Worm (Caenorhabditis elegans) whole organism, mixed stage, embryonic: ENCODE measurements around the gene hsp-6.

Experiments used
- M03D4.4 ChIP-seq: sonication (generic microtip); optimal IDR thresholded peaks from 2 replicates; lab custom pipeline; 2017; ENCODE audit warnings: mild to moderate bottlenecking, missing genetic modification characterization, missing compliant biosample characterization
- bed-3 ChIP-seq: fragments of 200-800 bp; sonication (Bioruptor generic); optimal IDR thresholded peaks from 3 replicates; lab custom pipeline; 2018; ENCODE audit warnings: mild to moderate bottlenecking, missing genetic modification characterization, moderate library complexity, missing compliant biosample characterization
- blmp-1 ChIP-seq: fragments of 150-350 bp; optimal IDR thresholded peaks from 2 replicates; lab custom pipeline; 2014; ENCODE audit warnings: missing biosample characterization, missing genetic modification characterization
- ceh-39 ChIP-seq: fragments of 150-350 bp; optimal IDR thresholded peaks from 2 replicates; lab custom pipeline; 2014; ENCODE audit warnings: missing biosample characterization, missing genetic modification characterization
- ceh-43 ChIP-seq: fragments of 200-800 bp; sonication (Bioruptor generic); optimal IDR thresholded peaks from 2 replicates; lab custom pipeline; 2018; ENCODE audit warnings: mild to moderate bottlenecking, missing genetic modification characterization, moderate library complexity, missing compliant biosample characterization
- ceh-83 ChIP-seq: fragments of 200-800 bp; sonication (Bioruptor generic); optimal IDR thresholded peaks from 2 replicates; lab custom pipeline; 2018; ENCODE audit warnings: mild to moderate bottlenecking, missing genetic modification characterization, missing compliant biosample characterization
- ces-1 ChIP-seq: fragments of 150-350 bp; optimal IDR thresholded peaks from 2 replicates; lab custom pipeline; 2014; ENCODE audit warnings: missing biosample characterization, missing genetic modification reagents, missing genetic modification characterization
- cnd-1 ChIP-seq: fragments of 200-800 bp; sonication (Bioruptor generic); optimal IDR thresholded peaks from 2 replicates; lab custom pipeline; 2018; ENCODE audit warnings: mild to moderate bottlenecking, missing genetic modification characterization, missing compliant biosample characterization
- drap-1 ChIP-seq: fragments of 200-800 bp; sonication (Bioruptor generic); optimal IDR thresholded peaks from 3 replicates; lab custom pipeline; 2018; ENCODE audit warnings: mild to moderate bottlenecking, missing genetic modification characterization, missing compliant biosample characterization
- elt-1 ChIP-seq: sonication (generic microtip); optimal IDR thresholded peaks from 2 replicates; lab custom pipeline; 2017; ENCODE audit warnings: missing genetic modification characterization, mild to moderate bottlenecking, missing compliant biosample characterization, antibody characterized with exemption, moderate library complexity, borderline replicate concordance; ENCODE audit not compliant: insufficient read depth
- elt-3 ChIP-seq: fragments of 150-350 bp; optimal IDR thresholded peaks from 2 replicates; lab custom pipeline; 2014; ENCODE audit warnings: missing biosample characterization, missing genetic modification characterization
- ham-2 ChIP-seq: fragments of 200-800 bp; sonication (Bioruptor generic); optimal IDR thresholded peaks from 2 replicates; lab custom pipeline; 2018; ENCODE audit warnings: mild to moderate bottlenecking, missing genetic modification characterization, missing compliant biosample characterization
- hlh-1 ChIP-seq: fragments of 150-350 bp; optimal IDR thresholded peaks from 2 replicates; lab custom pipeline; 2014; ENCODE audit warnings: missing biosample characterization, missing genetic modification reagents, missing genetic modification characterization
- lin-13 ChIP-seq: fragments of 150-350 bp; optimal IDR thresholded peaks from 2 replicates; lab custom pipeline; 2014; ENCODE audit warnings: missing biosample characterization, missing genetic modification characterization
- lin-32 ChIP-seq: fragments of 200-800 bp; sonication (Bioruptor generic); optimal IDR thresholded peaks from 2 replicates; lab custom pipeline; 2018; ENCODE audit warnings: mild to moderate bottlenecking, missing genetic modification characterization, missing compliant biosample characterization
- lsy-2 ChIP-seq: fragments of 150-350 bp; optimal IDR thresholded peaks from 2 replicates; lab custom pipeline; 2014; ENCODE audit warnings: missing biosample characterization, missing genetic modification characterization
- mab-5 ChIP-seq: fragments of 150-350 bp; optimal IDR thresholded peaks from 2 replicates; lab custom pipeline; 2014; ENCODE audit warnings: missing biosample characterization, missing genetic modification characterization
- mep-1 ChIP-seq: fragments of 150-350 bp; optimal IDR thresholded peaks from 2 replicates; lab custom pipeline; 2017; ENCODE audit warnings: missing biosample characterization, missing genetic modification reagents, missing genetic modification characterization, inconsistent platforms
- mls-2 ChIP-seq: sonication (generic microtip); optimal IDR thresholded peaks from 2 replicates; lab custom pipeline; 2016; ENCODE audit warnings: mild to moderate bottlenecking, missing genetic modification characterization, moderate library complexity, missing compliant biosample characterization
- nhr-28 ChIP-seq: fragments of 150-350 bp; optimal IDR thresholded peaks from 2 replicates; lab custom pipeline; 2014; ENCODE audit warnings: missing biosample characterization, missing genetic modification characterization
- nhr-76 ChIP-seq: sonication (generic microtip); optimal IDR thresholded peaks from 2 replicates; lab custom pipeline; 2017; ENCODE audit warnings: missing biosample characterization, missing genetic modification characterization
- sem-2 ChIP-seq: fragments of 200-800 bp; sonication (Bioruptor generic); optimal IDR thresholded peaks from 2 replicates; lab custom pipeline; 2018; ENCODE audit warnings: mild to moderate bottlenecking, missing genetic modification characterization, missing compliant biosample characterization
- snpc-4 ChIP-seq: fragments of 150-350 bp; optimal IDR thresholded peaks from 2 replicates; lab custom pipeline; 2014; ENCODE audit warnings: missing biosample characterization, missing genetic modification characterization
- sptf-1 ChIP-seq: sonication (generic microtip); optimal IDR thresholded peaks from 2 replicates; lab custom pipeline; 2017; ENCODE audit warnings: mild to moderate bottlenecking, missing genetic modification characterization, moderate library complexity, missing compliant biosample characterization
- tbx-8 ChIP-seq: fragments of 200-800 bp; sonication (Bioruptor generic); optimal IDR thresholded peaks from 2 replicates; lab custom pipeline; 2018; ENCODE audit warnings: mild to moderate bottlenecking, missing genetic modification characterization, moderate library complexity, missing compliant biosample characterization
- unc-120 ChIP-seq: sonication (generic microtip); optimal IDR thresholded peaks from 2 replicates; lab custom pipeline; 2017; ENCODE audit warnings: missing genetic modification characterization, missing compliant biosample characterization; ENCODE audit not compliant: poor library complexity, severe bottlenecking
- unc-39 ChIP-seq: fragments of 150-350 bp; optimal IDR thresholded peaks from 2 replicates; lab custom pipeline; 2014; ENCODE audit warnings: missing biosample characterization, missing genetic modification characterization
- unc-62 ChIP-seq: fragments of 150-350 bp; optimal IDR thresholded peaks from 2 replicates; lab custom pipeline; 2014; ENCODE audit warnings: missing biosample characterization, missing genetic modification reagents, missing genetic modification characterization
- zip-8 ChIP-seq: fragments of 150-350 bp; optimal IDR thresholded peaks from 2 replicates; lab custom pipeline; 2014; ENCODE audit warnings: missing biosample characterization, missing genetic modification characterization
- ztf-11 ChIP-seq: fragments of 150-350 bp; optimal IDR thresholded peaks from 2 replicates; lab custom pipeline; 2014; ENCODE audit warnings: missing biosample characterization, missing genetic modification characterization

Gene hsp-6

ce11 chrV:4805847-4806246 lies 20.7 kb downstream of the hsp-6 start, which contains the start of gene R02F11.3:
Gene R02F11.3, minus strand, starts transcription at chrV:4805947.
- TF ChIP-seq ham-2 = no peak
- TF ChIP-seq M03D4.4 (tag; lab: Kevin White, UChicago) = no peak
- no peak for TF ChIP-seq lin-13 (tag; lab: Kevin White, UChicago)
- no peak for TF ChIP-seq nhr-28 (tag; lab: Kevin White, UChicago)
- no peak for TF ChIP-seq hlh-1 (tag; lab: Kevin White, UChicago)
- TF ChIP-seq lsy-2 = no peak
- TF ChIP-seq drap-1 (GFP tag; lab: Kevin White, UChicago) = no peak
- TF ChIP-seq ceh-83 (GFP tag; lab: Kevin White, UChicago) = no peak
- TF ChIP-seq, all 35 proteins: peak for 0

- TF ChIP-seq unc-120 (tag; lab: Kevin White, UChicago) = no peak
- TF ChIP-seq lin-32 (GFP tag; lab: Kevin White, UChicago) = no peak
- no peak for TF ChIP-seq ztf-11 (tag; lab: Kevin White, UChicago)
- no peak for TF ChIP-seq nhr-28 (tag; lab: Kevin White, UChicago)
- TF ChIP-seq unc-39 (tag; lab: Kevin White, UChicago) = no peak
- TF ChIP-seq mep-1 (tag; lab: Kevin White, UChicago) = no peak
- TF ChIP-seq elt-1 (tag; lab: Kevin White, UChicago) = no peak
- TF ChIP-seq zip-8 (tag; lab: Kevin White, UChicago) = no peak
- no peak for TF ChIP-seq lsy-2
- TF ChIP-seq tbx-8 = no peak
- no peak for TF ChIP-seq cnd-1 (tag; lab: Kevin White, UChicago)
Measured at ce11 chrV:4801943-4802342, 24.6 kb downstream of the hsp-6 start.

ce11 chrV:4800794-4801193 lies 25.8 kb downstream of the hsp-6 start, which contains the start of gene R02F11.1:
Gene R02F11.1, plus strand, starts transcription at chrV:4801094.
- no peak for TF ChIP-seq lin-13 (tag; lab: Kevin White, UChicago)
- TF ChIP-seq elt-1 (tag; lab: Kevin White, UChicago) = no peak
- no peak for TF ChIP-seq M03D4.4 (tag; lab: Kevin White, UChicago)
- TF ChIP-seq mls-2 (tag; lab: Kevin White, UChicago) = no peak
- no peak for TF ChIP-seq ztf-11 (tag; lab: Kevin White, UChicago)
- no peak for TF ChIP-seq mab-5 (tag; lab: Kevin White, UChicago)

- TF ChIP-seq sptf-1 (tag; lab: Kevin White, UChicago) (no peak), hlh-1 (tag; lab: Kevin White, UChicago) (no peak), drap-1 (GFP tag; lab: Kevin White, UChicago) (no peak), unc-120 (tag; lab: Kevin White, UChicago) (no peak), lsy-2 (no peak), ceh-43 (no peak), unc-62 (no peak), ztf-11 (tag; lab: Kevin White, UChicago) (no peak), bed-3 (GFP tag; lab: Kevin White, UChicago) (no peak), elt-1 (tag; lab: Kevin White, UChicago) (no peak), M03D4.4 (tag; lab: Kevin White, UChicago) (no peak), ceh-83 (GFP tag; lab: Kevin White, UChicago) (no peak), lin-13 (tag; lab: Kevin White, UChicago) (no peak)
Measured at ce11 chrV:4794308-4794707, 32.3 kb downstream of the hsp-6 start, which contains the start of gene R02F11.2. Gene R02F11.2, plus strand, starts transcription at chrV:4794599.

- TF ChIP-seq blmp-1 = no peak
- no peak for TF ChIP-seq sptf-1 (tag; lab: Kevin White, UChicago)
- no peak for TF ChIP-seq sem-2 (GFP tag; lab: Kevin White, UChicago)
- TF ChIP-seq lin-32 (GFP tag; lab: Kevin White, UChicago) = no peak
- TF ChIP-seq elt-3 = no peak
- no peak for TF ChIP-seq ceh-43
- TF ChIP-seq unc-62 = no peak
- TF ChIP-seq lsy-2 = no peak
- no peak for TF ChIP-seq mls-2 (tag; lab: Kevin White, UChicago)
- TF ChIP-seq nhr-76 (tag; lab: Kevin White, UChicago) = no peak
- TF ChIP-seq, all 35 proteins: peak for 0
Measured at ce11 chrV:4791569-4791968, 35.0 kb downstream of the hsp-6 start, which contains the start of gene R02F11.11. Gene R02F11.11, plus strand, starts transcription at chrV:4791869.

ce11 chrV:4790368-4790767 lies 36.2 kb downstream of the hsp-6 start, which contains the start of gene R02F11.12:
Gene R02F11.12, plus strand, starts transcription at chrV:4790668.
- TF ChIP-seq lin-32 (GFP tag; lab: Kevin White, UChicago) (no peak), lin-13 (tag; lab: Kevin White, UChicago) (no peak), M03D4.4 (tag; lab: Kevin White, UChicago) (no peak), elt-1 (tag; lab: Kevin White, UChicago) (no peak), blmp-1 (no peak), nhr-28 (tag; lab: Kevin White, UChicago) (no peak), ces-1 (GFP tag; lab: Kevin White, UChicago) (no peak), ztf-11 (tag; lab: Kevin White, UChicago) (no peak), elt-3 (no peak), ceh-83 (GFP tag; lab: Kevin White, UChicago) (no peak), tbx-8 (no peak), unc-39 (tag; lab: Kevin White, UChicago) (no peak), ceh-39 (tag; lab: Kevin White, UChicago) (no peak), snpc-4 (tag; lab: Kevin White, UChicago) (no peak)
- TF ChIP-seq, all 35 proteins: peak for 0
